Worm (Caenorhabditis elegans) whole organism, L2 larva: Measurements from ENCODE around the gene srbc-57.

ENCODE experiments used
- C34F6.9 ChIP-seq: fragments of 150-350 bp; optimal IDR thresholded peaks from 2 replicates; lab custom pipeline; 2014; ENCODE audit warnings: missing biosample characterization, missing genetic modification characterization
- F13H6.1 ChIP-seq: sonication (generic microtip); optimal IDR thresholded peaks from 2 replicates; lab custom pipeline; 2016; ENCODE audit warnings: missing genetic modification characterization, missing compliant biosample characterization
- R02D3.7 ChIP-seq: fragments of 150-350 bp; optimal IDR thresholded peaks from 2 replicates; lab custom pipeline; 2014; ENCODE audit warnings: missing biosample characterization, missing genetic modification characterization
- Y55F3AM.14 ChIP-seq: fragments of 200-800 bp; sonication (Bioruptor generic); optimal IDR thresholded peaks from 2 replicates; lab custom pipeline; 2018; ENCODE audit warnings: mild to moderate bottlenecking, missing genetic modification characterization, missing compliant biosample characterization
- ama-1 ChIP-seq: fragments of 150-350 bp; optimal IDR thresholded peaks from 2 replicates; lab custom pipeline; 2018; ENCODE audit warnings: inconsistent platforms
- blmp-1 ChIP-seq: sonication (generic microtip); optimal IDR thresholded peaks from 2 replicates; lab custom pipeline; 2017; ENCODE audit warnings: missing genetic modification characterization, mild to moderate bottlenecking, missing compliant biosample characterization, antibody characterized with exemption, moderate library complexity; ENCODE audit not compliant: insufficient read depth
- ceh-82 ChIP-seq: fragments of 150-350 bp; optimal IDR thresholded peaks from 2 replicates; lab custom pipeline; 2014; ENCODE audit warnings: missing biosample characterization, missing genetic modification characterization
- dmd-4 ChIP-seq: sonication (generic microtip); optimal IDR thresholded peaks from 2 replicates; lab custom pipeline; 2017; ENCODE audit warnings: missing biosample characterization, missing genetic modification characterization
- elt-1 ChIP-seq: fragments of 150-350 bp; optimal IDR thresholded peaks from 2 replicates; lab custom pipeline; 2014; ENCODE audit warnings: missing biosample characterization, missing genetic modification characterization
- elt-3 ChIP-seq: sonication (generic microtip); optimal IDR thresholded peaks from 2 replicates; lab custom pipeline; 2017; ENCODE audit warnings: missing biosample characterization, missing genetic modification characterization
- fos-1 ChIP-seq: fragments of 150-350 bp; optimal IDR thresholded peaks from 2 replicates; lab custom pipeline; 2014; ENCODE audit warnings: missing biosample characterization, missing genetic modification characterization
- gmeb-1 ChIP-seq: fragments of 150-350 bp; optimal IDR thresholded peaks from 2 replicates; lab custom pipeline; 2014; ENCODE audit warnings: missing biosample characterization, missing genetic modification characterization
- lin-11 ChIP-seq: fragments of 150-350 bp; sonication (generic microtip); optimal IDR thresholded peaks from 2 replicates; lab custom pipeline; 2014; ENCODE audit warnings: missing biosample characterization, missing genetic modification characterization, inconsistent platforms, mixed read lengths
- lin-13 ChIP-seq: fragments of 150-350 bp; optimal IDR thresholded peaks from 2 replicates; lab custom pipeline; 2014; ENCODE audit warnings: missing biosample characterization, missing genetic modification reagents, missing genetic modification characterization
- lin-39 ChIP-seq: fragments of 150-350 bp; optimal IDR thresholded peaks from 2 replicates; lab custom pipeline; 2014; ENCODE audit warnings: missing biosample characterization, missing genetic modification reagents, missing genetic modification characterization
- lsy-2 ChIP-seq, 2 experiments: fragments of 150-350 bp in 1 of 2; sonication (generic microtip) in 1 of 2; optimal IDR thresholded peaks; 2 replicates each; lab custom pipeline; 2014 to 2017; ENCODE audit warnings: missing biosample characterization in 2 of 2, missing genetic modification characterization in 2 of 2
- mdl-1 ChIP-seq, 2 experiments: fragments of 150-350 bp in 1 of 2; sonication (generic microtip) in 1 of 2; optimal IDR thresholded peaks; 2 replicates each; lab custom pipeline; 2017; ENCODE audit warnings: missing biosample characterization in 2 of 2, missing genetic modification characterization in 2 of 2
- nhr-12 ChIP-seq: fragments of 150-350 bp; optimal IDR thresholded peaks from 2 replicates; lab custom pipeline; 2014; ENCODE audit warnings: missing biosample characterization, missing genetic modification characterization
- nhr-129 ChIP-seq: fragments of 150-350 bp; optimal IDR thresholded peaks from 2 replicates; lab custom pipeline; 2014; ENCODE audit warnings: missing biosample characterization, missing genetic modification characterization
- nhr-21 ChIP-seq: fragments of 150-350 bp; optimal IDR thresholded peaks from 2 replicates; lab custom pipeline; 2014; ENCODE audit warnings: missing biosample characterization, missing genetic modification characterization
- nhr-23 ChIP-seq: fragments of 150-350 bp; optimal IDR thresholded peaks from 2 replicates; lab custom pipeline; 2014; ENCODE audit warnings: missing biosample characterization, missing genetic modification reagents, missing genetic modification characterization
- nhr-237 ChIP-seq: fragments of 150-350 bp; optimal IDR thresholded peaks from 2 replicates; lab custom pipeline; 2014; ENCODE audit warnings: missing biosample characterization, missing genetic modification characterization
- nhr-25 ChIP-seq: fragments of 150-350 bp; sonication (generic microtip); optimal IDR thresholded peaks from 3 replicates; lab custom pipeline; 2014; ENCODE audit warnings: missing biosample characterization, missing genetic modification characterization
- nhr-77 ChIP-seq: fragments of 150-350 bp; optimal IDR thresholded peaks from 2 replicates; lab custom pipeline; 2014; ENCODE audit warnings: missing biosample characterization, missing genetic modification characterization
- sem-4 ChIP-seq: fragments of 150-350 bp; optimal IDR thresholded peaks from 2 replicates; lab custom pipeline; 2014; ENCODE audit warnings: missing biosample characterization, missing genetic modification reagents, missing genetic modification characterization
- skn-1 ChIP-seq: sonication (generic microtip); optimal IDR thresholded peaks from 2 replicates; lab custom pipeline; 2017; ENCODE audit warnings: missing biosample characterization, missing genetic modification characterization
- sma-3 ChIP-seq: sonication (generic microtip); optimal IDR thresholded peaks from 2 replicates; lab custom pipeline; 2016; ENCODE audit warnings: missing genetic modification reagents, missing genetic modification characterization, missing compliant biosample characterization
- sma-9 ChIP-seq, 2 experiments: fragments of 150-350 bp in 1 of 2; sonication (generic microtip) in 1 of 2; optimal IDR thresholded peaks; 2 replicates each; lab custom pipeline; 2014 to 2016; ENCODE audit warnings: missing genetic modification characterization in 2 of 2, mild to moderate bottlenecking in 1 of 2, missing biosample characterization in 1 of 2, missing compliant biosample characterization in 1 of 2, missing genetic modification reagents in 1 of 2, moderate library complexity in 1 of 2
- unc-55 ChIP-seq: fragments of 150-350 bp; sonication (generic microtip); optimal IDR thresholded peaks from 3 replicates; lab custom pipeline; 2014; ENCODE audit warnings: missing biosample characterization, missing genetic modification reagents, missing genetic modification characterization
- unc-62 ChIP-seq: fragments of 150-350 bp; optimal IDR thresholded peaks from 2 replicates; lab custom pipeline; 2014; ENCODE audit warnings: missing biosample characterization, missing genetic modification reagents, missing genetic modification characterization
- zag-1 ChIP-seq: fragments of 150-350 bp; optimal IDR thresholded peaks from 2 replicates; lab custom pipeline; 2014; ENCODE audit warnings: missing biosample characterization, missing genetic modification characterization
- ztf-1 ChIP-seq: fragments of 200-800 bp; sonication (Bioruptor generic); conservative IDR thresholded peaks from 2 replicates; pipeline ENCODE4 v1.3.6; 2022; ENCODE audit warnings: missing genetic modification characterization, missing compliant biosample characterization
- ztf-11 ChIP-seq: sonication (generic microtip); optimal IDR thresholded peaks from 2 replicates; lab custom pipeline; 2017; ENCODE audit warnings: missing biosample characterization, missing genetic modification characterization
- ztf-4 ChIP-seq: fragments of 150-350 bp; optimal IDR thresholded peaks from 2 replicates; lab custom pipeline; 2014; ENCODE audit warnings: missing biosample characterization, missing genetic modification characterization

The srbc-57 gene

ce11 chrV:468460-468859 is at the start of gene srbc-57:
Gene srbc-57, minus strand, starts transcription at chrV:468560.
- TF ChIP-seq Y55F3AM.14, result no peak
- no peak for TF ChIP-seq C34F6.9 (tag; lab: Kevin White, UChicago)
- no peak for TF ChIP-seq elt-3
- no peak for TF ChIP-seq F13H6.1 (tag; lab: Kevin White, UChicago)
- TF ChIP-seq blmp-1 (tag; lab: Kevin White, UChicago), result no peak
- no peak for TF ChIP-seq fos-1 (tag; lab: Kevin White, UChicago)
- no peak for TF ChIP-seq dmd-4

ce11 chrV:512420-512819 is 44.1 kb upstream of the srbc-57 start, which contains the start of gene srh-37:
Gene srh-37, minus strand, starts transcription at chrV:512520.
- TF ChIP-seq mdl-1 (tag; optimal IDR thresholded peaks at IDR 0.05; lab: Kevin White, UChicago) (no peak), R02D3.7 (tag; lab: Kevin White, UChicago) (no peak), lsy-2 (tag; optimal IDR thresholded peaks at IDR 0.05; lab: Kevin White, UChicago) (no peak), elt-3 (no peak), nhr-129 (tag; lab: Kevin White, UChicago) (no peak), ztf-4 (no peak), blmp-1 (tag; lab: Kevin White, UChicago) (no peak), sem-4 (tag; lab: Kevin White, UChicago) (no peak), nhr-77 (tag; lab: Kevin White, UChicago) (no peak), nhr-12 (tag; lab: Kevin White, UChicago) (no peak), ama-1 (lab: Kevin White, UChicago) (no peak), nhr-23 (tag; lab: Kevin White, UChicago) (no peak), lin-39 (tag; lab: Kevin White, UChicago) (no peak), F13H6.1 (tag; lab: Kevin White, UChicago) (no peak), elt-1 (tag; lab: Kevin White, UChicago) (no peak), ceh-82 (tag; lab: Kevin White, UChicago) (no peak), ztf-11 (tag; lab: Kevin White, UChicago) (no peak), lin-13 (no peak), lin-11 (tag; lab: Kevin White, UChicago) (no peak)

- TF ChIP-seq ztf-4 (no peak), nhr-77 (tag; lab: Kevin White, UChicago) (no peak), unc-62 (GFP tag; lab: Kevin White, UChicago) (no peak), lin-11 (tag; lab: Kevin White, UChicago) (no peak), skn-1 (tag; lab: Kevin White, UChicago) (no peak), nhr-21 (tag; lab: Kevin White, UChicago) (no peak), ama-1 (lab: Kevin White, UChicago) (no peak), ztf-1 (no peak), ceh-82 (tag; lab: Kevin White, UChicago) (no peak), blmp-1 (tag; lab: Kevin White, UChicago) (no peak), sma-9 (GFP tag; optimal IDR thresholded peaks at IDR 0.05; lab: Kevin White, UChicago) (no peak), sma-9 (tag; optimal IDR thresholded peaks at IDR 0.05; lab: Kevin White, UChicago) (no peak)
These were observed 36.8 kb upstream of the srbc-57 start, which contains the start of gene srlf-19 for ce11 chrV:505191-505590. Gene srlf-19, plus strand, starts transcription at chrV:505491.

- no peak for TF ChIP-seq lin-13
These were observed 35.4 kb upstream of the srbc-57 start, which contains the start of gene srlf-35 for ce11 chrV:503728-504127. Gene srlf-35, plus strand, starts transcription at chrV:504028.

- TF ChIP-seq gmeb-1 (tag; lab: Kevin White, UChicago), result no peak
- no peak for TF ChIP-seq nhr-237 (tag; lab: Kevin White, UChicago)
- TF ChIP-seq nhr-25, result no peak
- TF ChIP-seq sma-9 (GFP tag; optimal IDR thresholded peaks at IDR 0.05; lab: Kevin White, UChicago), result no peak
- TF ChIP-seq sma-9 (tag; optimal IDR thresholded peaks at IDR 0.05; lab: Kevin White, UChicago), result no peak
- TF ChIP-seq fos-1 (tag; lab: Kevin White, UChicago), result no peak
- TF ChIP-seq ztf-1, result no peak
These were observed 34.5 kb upstream of the srbc-57 start, which contains the start of gene T01G6.10 for ce11 chrV:502803-503273. Gene T01G6.10, minus strand, starts transcription at chrV:503223.

ce11 chrV:501230-501629 is 32.9 kb upstream of the srbc-57 start, which contains the start of gene str-256:
Gene str-256, minus strand, starts transcription at chrV:501330.
- TF ChIP-seq nhr-21 (tag; lab: Kevin White, UChicago) (no peak), lin-39 (tag; lab: Kevin White, UChicago) (no peak), mdl-1 (tag; optimal IDR thresholded peaks at IDR 0.05; lab: Kevin White, UChicago) (no peak), lin-11 (tag; lab: Kevin White, UChicago) (no peak), nhr-77 (tag; lab: Kevin White, UChicago) (no peak), unc-55 (GFP tag; lab: Kevin White, UChicago) (no peak), sma-3 (GFP tag; lab: Kevin White, UChicago) (no peak), gmeb-1 (tag; lab: Kevin White, UChicago) (no peak), Y55F3AM.14 (no peak), zag-1 (tag; lab: Kevin White, UChicago) (no peak), skn-1 (tag; lab: Kevin White, UChicago) (no peak), lin-13 (no peak)
